Worm (Caenorhabditis elegans) whole organism, early embryonic: ENCODE measurements around the gene C36C9.11.

ENCODE experiments used
- B0310.2 ChIP-seq: sonication (generic microtip); optimal IDR thresholded peaks from 2 replicates; lab custom pipeline; 2016; ENCODE audit warnings: mild to moderate bottlenecking, missing genetic modification characterization, missing compliant biosample characterization
- F13C5.2 ChIP-seq: sonication (generic microtip); optimal IDR thresholded peaks from 2 replicates; lab custom pipeline; 2017; ENCODE audit warnings: mild to moderate bottlenecking, missing genetic modification characterization, inconsistent platforms, missing compliant biosample characterization
- ama-1 ChIP-seq: fragments of 150-350 bp; optimal IDR thresholded peaks from 2 replicates; lab custom pipeline; 2014
- ceh-13 ChIP-seq: fragments of 200-800 bp; sonication (Bioruptor generic); optimal IDR thresholded peaks from 2 replicates; lab custom pipeline; 2018; ENCODE audit warnings: mild to moderate bottlenecking, missing genetic modification characterization, missing compliant biosample characterization
- flt-1 ChIP-seq: fragments of 200-800 bp; sonication (Bioruptor generic); IDR thresholded peaks from 2 replicates; pipeline ENCODE4 v1.3.6; 2022; ENCODE audit warnings: missing genetic modification characterization, missing compliant biosample characterization
- hmbx-1 ChIP-seq: sonication (generic microtip); optimal IDR thresholded peaks from 2 replicates; lab custom pipeline; 2016; ENCODE audit warnings: mild to moderate bottlenecking, missing genetic modification characterization, missing compliant biosample characterization
- scrt-1 ChIP-seq: fragments of 200-800 bp; sonication (Bioruptor generic); IDR thresholded peaks from 2 replicates; pipeline ENCODE4 v1.3.6; 2022; ENCODE audit warnings: missing genetic modification characterization, missing compliant biosample characterization
- tbx-37 ChIP-seq: fragments of 200-800 bp; sonication (Bioruptor generic); conservative IDR thresholded peaks from 2 replicates; pipeline ENCODE4 v1.3.6; 2022; ENCODE audit warnings: missing genetic modification reagents, missing genetic modification characterization, missing compliant biosample characterization
- tra-4 ChIP-seq: sonication (generic microtip); optimal IDR thresholded peaks from 2 replicates; lab custom pipeline; 2017; ENCODE audit warnings: missing genetic modification characterization, missing compliant biosample characterization

ce11 chrX:1718479-1718878, 31.3 kb downstream of the C36C9.11 start, which contains the start of gene fbxa-53:
- TF ChIP-seq ama-1 (lab: Kevin White, UChicago) (no peak), B0310.2 (tag; lab: Kevin White, UChicago) (no peak), tra-4 (tag; lab: Kevin White, UChicago) (no peak), tbx-37 (GFP tag; lab: Robert Waterston, UW) (no peak), hmbx-1 (tag; lab: Kevin White, UChicago) (no peak), ceh-13 (GFP tag; lab: Kevin White, UChicago) (no peak), F13C5.2 (tag; lab: Kevin White, UChicago) (no peak), scrt-1 (no peak), flt-1 (GFP tag; lab: Robert Waterston, UW) (no peak)
